Worm (Caenorhabditis elegans) whole organism, young adult: ENCODE data around the gene str-144.

Source experiments
- B0336.3 ChIP-seq: fragments of 200-800 bp; sonication (Bioruptor generic); IDR thresholded peaks from 2 replicates; pipeline ENCODE4 v1.3.6; 2022; ENCODE audit warnings: missing genetic modification characterization, missing compliant biosample characterization
- F10E7.11 ChIP-seq: sonication (generic microtip); optimal IDR thresholded peaks from 2 replicates; lab custom pipeline; 2017; ENCODE audit warnings: mild to moderate bottlenecking, missing genetic modification characterization, moderate library complexity, missing compliant biosample characterization
- F52B5.7 ChIP-seq: sonication (generic microtip); optimal IDR thresholded peaks from 2 replicates; lab custom pipeline; 2016; ENCODE audit warnings: mild to moderate bottlenecking, missing genetic modification characterization, missing compliant biosample characterization
- F55B11.4 ChIP-seq: sonication (generic microtip); optimal IDR thresholded peaks from 2 replicates; lab custom pipeline; 2016; ENCODE audit warnings: missing compliant biosample characterization, missing genetic modification characterization, borderline replicate concordance; ENCODE audit not compliant: insufficient read depth
- F57C9.4 ChIP-seq: sonication (generic microtip); optimal IDR thresholded peaks from 2 replicates; lab custom pipeline; 2017; ENCODE audit warnings: mild to moderate bottlenecking, missing genetic modification characterization, missing compliant biosample characterization
- Y53G8AR.9 ChIP-seq: fragments of 200-800 bp; sonication (Bioruptor generic); conservative IDR thresholded peaks from 2 replicates; pipeline ENCODE4 v1.3.6; 2022; ENCODE audit warnings: missing genetic modification reagents, missing genetic modification characterization, missing compliant biosample characterization
- Y95B8A.8 ChIP-seq: fragments of 200-800 bp; sonication (Bioruptor generic); IDR thresholded peaks from 2 replicates; pipeline ENCODE4 v1.3.6; 2022; ENCODE audit warnings: missing genetic modification reagents, missing genetic modification characterization, missing compliant biosample characterization
- ZK185.1 ChIP-seq: sonication (generic microtip); optimal IDR thresholded peaks from 2 replicates; lab custom pipeline; 2016; ENCODE audit warnings: mild to moderate bottlenecking, missing genetic modification characterization, missing compliant biosample characterization; ENCODE audit not compliant: poor library complexity, severe bottlenecking
- aptf-2 ChIP-seq: fragments of 200-800 bp; sonication (Bioruptor generic); conservative IDR thresholded peaks from 2 replicates; pipeline ENCODE4 v1.3.6; 2022; ENCODE audit warnings: missing genetic modification reagents, missing genetic modification characterization, missing compliant biosample characterization
- aptf-3 ChIP-seq: fragments of 200-800 bp; sonication (Bioruptor generic); IDR thresholded peaks from 2 replicates; pipeline ENCODE4 v1.3.6; 2022; ENCODE audit warnings: missing genetic modification characterization, missing compliant biosample characterization
- bed-1 ChIP-seq: fragments of 200-800 bp; sonication (Bioruptor generic); IDR thresholded peaks from 2 replicates; pipeline ENCODE4 v1.3.6; 2022; ENCODE audit warnings: missing genetic modification reagents, missing genetic modification characterization, missing compliant biosample characterization
- ceh-27 ChIP-seq: fragments of 200-800 bp; sonication (Bioruptor generic); optimal IDR thresholded peaks from 2 replicates; lab custom pipeline; 2018; ENCODE audit warnings: mild to moderate bottlenecking, missing genetic modification characterization, moderate library complexity, missing compliant biosample characterization
- dox-1 ChIP-seq: fragments of 200-800 bp; sonication (Bioruptor generic); IDR thresholded peaks from 2 replicates; pipeline ENCODE4 v1.3.6; 2022; ENCODE audit warnings: missing genetic modification reagents, missing genetic modification characterization, missing compliant biosample characterization
- dpff-1 ChIP-seq: sonication (generic microtip); optimal IDR thresholded peaks from 2 replicates; lab custom pipeline; 2017; ENCODE audit warnings: mild to moderate bottlenecking, missing genetic modification characterization, missing compliant biosample characterization
- efl-1 ChIP-seq: fragments of 150-350 bp; optimal IDR thresholded peaks from 2 replicates; lab custom pipeline; 2014; ENCODE audit warnings: missing biosample characterization, missing genetic modification reagents, missing genetic modification characterization
- egrh-3 ChIP-seq: fragments of 200-800 bp; sonication (Bioruptor generic); IDR thresholded peaks from 2 replicates; pipeline ENCODE4 v1.3.6; 2022; ENCODE audit warnings: missing genetic modification reagents, missing genetic modification characterization, missing compliant biosample characterization
- hlh-26 ChIP-seq: fragments of 200-800 bp; sonication (Bioruptor generic); conservative IDR thresholded peaks from 2 replicates; pipeline ENCODE4 v1.3.6; 2022; ENCODE audit warnings: missing genetic modification reagents, missing genetic modification characterization, missing compliant biosample characterization
- lin-35 ChIP-seq, 3 experiments: fragments of 150-350 bp in 2 of 3; sonication (generic microtip) in 1 of 3; optimal IDR thresholded peaks; 2 replicates each; lab custom pipeline; 2014 to 2018; ENCODE audit warnings: missing biosample characterization in 3 of 3, missing genetic modification characterization in 3 of 3, missing genetic modification reagents in 3 of 3
- lin-54 ChIP-seq: fragments of 200-800 bp; sonication (Bioruptor generic); optimal IDR thresholded peaks from 2 replicates; lab custom pipeline; 2018; ENCODE audit warnings: mild to moderate bottlenecking, missing genetic modification characterization, missing compliant biosample characterization
- lir-1 ChIP-seq: fragments of 200-800 bp; sonication (Bioruptor generic); conservative IDR thresholded peaks from 2 replicates; pipeline ENCODE4 v1.3.6; 2022; ENCODE audit warnings: missing genetic modification reagents, missing genetic modification characterization, missing compliant biosample characterization
- lsy-27 ChIP-seq: sonication (generic microtip); optimal IDR thresholded peaks from 2 replicates; lab custom pipeline; 2017; ENCODE audit warnings: missing genetic modification characterization, mild to moderate bottlenecking, missing compliant biosample characterization, antibody characterized with exemption, missing genotype, borderline replicate concordance; ENCODE audit not compliant: insufficient read depth
- nfya-2 ChIP-seq: fragments of 200-800 bp; sonication (Bioruptor generic); IDR thresholded peaks from 2 replicates; pipeline ENCODE4 v1.3.6; 2022; ENCODE audit warnings: missing genetic modification reagents, missing genetic modification characterization, missing compliant biosample characterization
- nhr-27 ChIP-seq: fragments of 200-800 bp; sonication (Bioruptor generic); optimal IDR thresholded peaks from 2 replicates; lab custom pipeline; 2018; ENCODE audit warnings: mild to moderate bottlenecking, missing genetic modification characterization, moderate library complexity, missing compliant biosample characterization
- pha-4 ChIP-seq: fragments of 150-350 bp; sonication (generic microtip); optimal IDR thresholded peaks from 2 replicates; lab custom pipeline; 2014; ENCODE audit warnings: missing biosample characterization, missing genetic modification reagents, missing genetic modification characterization
- rcor-1 ChIP-seq: fragments of 200-800 bp; sonication (Bioruptor generic); IDR thresholded peaks from 2 replicates; pipeline ENCODE4 v1.3.6; 2022; ENCODE audit warnings: missing genetic modification reagents, missing genetic modification characterization, missing compliant biosample characterization
- sdz-38 ChIP-seq: sonication (generic microtip); optimal IDR thresholded peaks from 2 replicates; lab custom pipeline; 2016; ENCODE audit warnings: missing genotype, missing genetic modification characterization, missing compliant biosample characterization
- snpc-1.3 ChIP-seq: sonication (generic microtip); optimal IDR thresholded peaks from 2 replicates; lab custom pipeline; 2017; ENCODE audit warnings: missing genetic modification characterization, mild to moderate bottlenecking, missing compliant biosample characterization, antibody characterized with exemption, moderate library complexity, missing genotype, missing genetic modification reagents; ENCODE audit not compliant: insufficient read depth
- snpc-4 ChIP-seq, 5 experiments: fragments of 150-350 bp in 1 of 5; sonication (generic microtip) in 4 of 5; optimal IDR thresholded peaks; 2 replicates each; lab custom pipeline; 2014 to 2018; ENCODE audit warnings: missing genetic modification characterization in 5 of 5, missing biosample characterization in 3 of 5, antibody characterized with exemption in 2 of 5, mild to moderate bottlenecking in 2 of 5, missing compliant biosample characterization in 2 of 5, missing genotype in 2 of 5, moderate library complexity in 2 of 5, missing genetic modification reagents in 1 of 5
- somi-1 ChIP-seq: fragments of 200-800 bp; sonication (Bioruptor generic); optimal IDR thresholded peaks from 2 replicates; lab custom pipeline; 2018; ENCODE audit warnings: mild to moderate bottlenecking, missing genetic modification characterization, missing compliant biosample characterization
- unc-62 ChIP-seq: fragments of 150-350 bp; optimal IDR thresholded peaks from 2 replicates; lab custom pipeline; 2014; ENCODE audit warnings: missing biosample characterization, missing genetic modification reagents, missing genetic modification characterization
- ztf-6 ChIP-seq: fragments of 200-800 bp; sonication (Bioruptor generic); IDR thresholded peaks from 2 replicates; pipeline ENCODE4 v1.3.6; 2022; ENCODE audit warnings: missing genetic modification reagents, missing genetic modification characterization, missing compliant biosample characterization

The str-144 gene

DNA sequence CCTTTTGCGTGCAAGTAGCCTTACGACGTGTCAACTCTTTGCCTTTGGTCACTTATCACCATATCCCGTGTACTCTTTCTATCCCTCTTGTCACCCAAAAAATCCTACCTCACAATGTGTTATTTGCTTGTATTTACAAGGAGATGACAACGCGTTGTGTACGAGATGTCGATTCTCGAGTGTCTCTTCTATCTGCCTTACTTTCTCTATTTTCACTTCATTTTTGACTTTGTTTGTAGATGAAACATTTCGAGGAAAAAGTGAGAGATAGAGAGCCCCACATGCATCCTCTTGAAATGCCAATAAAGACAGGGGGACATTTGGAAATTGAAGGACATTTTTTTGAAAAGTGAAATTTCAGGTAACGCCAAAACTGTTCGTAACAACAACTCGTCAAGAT, 38.9 kb upstream of the str-144 start:
- no peak for TF ChIP-seq dpff-1 (tag; lab: Kevin White, UChicago)
- TF ChIP-seq nhr-27 (tag; lab: Kevin White, UChicago) = no peak
- TF ChIP-seq somi-1 (GFP tag; lab: Kevin White, UChicago) = no peak
- TF ChIP-seq lsy-27 = no peak
- no peak for TF ChIP-seq lin-54 (GFP tag; lab: Kevin White, UChicago)
- TF ChIP-seq F10E7.11 (tag; lab: Kevin White, UChicago) = no peak

- TF ChIP-seq ceh-27 (GFP tag; lab: Kevin White, UChicago) = no peak
- no peak for TF ChIP-seq F57C9.4
- no peak for TF ChIP-seq unc-62 (GFP tag; lab: Kevin White, UChicago)
- no peak for TF ChIP-seq lir-1 (GFP tag; lab: Robert Waterston, UW)
- no peak for TF ChIP-seq hlh-26 (GFP tag; lab: Robert Waterston, UW)
- TF ChIP-seq dox-1 (GFP tag; lab: Robert Waterston, UW) = no peak
- TF ChIP-seq aptf-3 (GFP tag; lab: Robert Waterston, UW) = no peak
- TF ChIP-seq ZK185.1 (tag; lab: Kevin White, UChicago) = no peak
Measured at ce11 chrV:8108670-8109069, 36.7 kb upstream of the str-144 start, which contains the start of gene myo-5. myo-5 (plus strand) TSS chrV:8108970.

ce11 chrV:8104473-8104872, 32.5 kb upstream of the str-144 start, which contains the start of gene srlf-16:
srlf-16 (plus strand) TSS chrV:8104773.
- TF ChIP-seq sdz-38 (tag; lab: Kevin White, UChicago) = no peak
- TF ChIP-seq unc-62 (GFP tag; lab: Kevin White, UChicago) = no peak
- no peak for TF ChIP-seq B0336.3 (GFP tag; lab: Robert Waterston, UW)
- no peak for TF ChIP-seq ztf-6 (GFP tag; lab: Robert Waterston, UW)
- TF ChIP-seq aptf-2 (GFP tag; lab: Robert Waterston, UW) = no peak
- no peak for TF ChIP-seq F10E7.11 (tag; lab: Kevin White, UChicago)
- TF ChIP-seq efl-1 (GFP tag; lab: Kevin White, UChicago) = no peak
- TF ChIP-seq snpc-4 (GFP tag; optimal IDR thresholded peaks at IDR 0.05; lab: Kevin White, UChicago) = no peak
- TF ChIP-seq snpc-4 (tag; optimal IDR thresholded peaks at IDR 0.05; lab: Kevin White, UChicago) = no peak

- TF ChIP-seq dox-1 (GFP tag; lab: Robert Waterston, UW) = no peak
- no peak for TF ChIP-seq pha-4 (tag; lab: Kevin White, UChicago)
- no peak for TF ChIP-seq nfya-2 (GFP tag; lab: Robert Waterston, UW)
- no peak for TF ChIP-seq Y53G8AR.9 (GFP tag; lab: Robert Waterston, UW)
- no peak for TF ChIP-seq F52B5.7 (tag; lab: Kevin White, UChicago)
- no peak for TF ChIP-seq Y95B8A.8 (GFP tag; lab: Robert Waterston, UW)
- no peak for TF ChIP-seq bed-1 (GFP tag; lab: Robert Waterston, UW)
- TF ChIP-seq rcor-1 = no peak
- TF ChIP-seq egrh-3 (GFP tag; lab: Robert Waterston, UW) = no peak
- TF ChIP-seq snpc-1.3 (tag; lab: Kevin White, UChicago) = no peak
- TF ChIP-seq somi-1 (GFP tag; lab: Kevin White, UChicago) = no peak
Measured at ce11 chrV:8102960-8103359, 31.0 kb upstream of the str-144 start, which contains the start of gene str-90. str-90 (plus strand) TSS chrV:8103260.

DNA sequence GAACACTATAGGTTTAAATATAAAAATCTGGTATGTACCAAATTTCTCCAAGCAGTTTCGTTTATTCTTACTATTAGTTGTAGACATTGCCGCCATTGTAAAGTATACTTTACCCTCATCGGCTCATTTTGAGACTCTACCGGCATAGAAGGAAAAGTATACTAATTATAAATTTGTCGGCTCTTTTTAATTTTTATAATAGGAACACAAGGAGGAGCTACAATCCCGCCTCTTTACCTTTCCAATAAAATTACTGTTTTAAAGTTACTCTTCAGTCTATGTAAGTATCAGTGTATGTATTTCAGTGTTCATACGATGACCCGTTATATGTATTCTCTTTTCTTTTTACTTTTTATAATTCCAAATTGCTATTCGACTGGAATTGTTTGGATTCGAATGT, 27.4 kb upstream of the str-144 start, which contains the start of gene sdz-23:
Gene sdz-23 (plus strand): TSS at position 301 of the 400 bp plus-strand sequence.
- TF ChIP-seq F55B11.4 (tag; lab: Kevin White, UChicago) (no peak), lin-35 (GFP tag; optimal IDR thresholded peaks at IDR 0.05; lab: Kevin White, UChicago) (no peak)
